Fruit fly (Drosophila melanogaster) whole organism, adult: Measurements from ENCODE around the gene CG6724.

Experiments used
- CG11617 ChIP-seq: fragments of 200-800 bp; sonication (Bioruptor generic); optimal IDR thresholded peaks from 2 replicates; lab custom pipeline; 2017; ENCODE audit warnings: mild to moderate bottlenecking, missing biosample characterization, missing genetic modification reagents, missing genetic modification characterization
- CG12768 ChIP-seq: fragments of 200-800 bp; sonication (Bioruptor generic); optimal IDR thresholded peaks from 2 replicates; lab custom pipeline; 2017; ENCODE audit warnings: missing biosample characterization, missing genetic modification characterization, mild to moderate bottlenecking, moderate library complexity, missing genetic modification reagents
- CG14711 ChIP-seq: fragments of 200-800 bp; sonication (Bioruptor generic); optimal IDR thresholded peaks from 2 replicates; lab custom pipeline; 2018; ENCODE audit warnings: missing biosample characterization, mild to moderate bottlenecking, missing genetic modification characterization, moderate library complexity
- CG1620 ChIP-seq: fragments of 200-800 bp; sonication (Bioruptor generic); optimal IDR thresholded peaks from 2 replicates; lab custom pipeline; 2016; ENCODE audit warnings: missing biosample characterization, missing genetic modification characterization
- CG33017 ChIP-seq: fragments of 200-800 bp; sonication (Bioruptor generic); optimal IDR thresholded peaks from 2 replicates; lab custom pipeline; 2018; ENCODE audit warnings: missing biosample characterization, mild to moderate bottlenecking, missing genetic modification characterization, moderate library complexity
- CG5204 ChIP-seq: fragments of 200-800 bp; sonication (Bioruptor generic); optimal IDR thresholded peaks from 2 replicates; lab custom pipeline; 2016; ENCODE audit warnings: missing biosample characterization, missing genetic modification characterization
- CG7045 ChIP-seq: fragments of 200-800 bp; sonication (Bioruptor generic); optimal IDR thresholded peaks from 2 replicates; lab custom pipeline; 2017; ENCODE audit warnings: missing biosample characterization, mild to moderate bottlenecking, missing genetic modification characterization
- CG7101 ChIP-seq: fragments of 200-800 bp; sonication (Bioruptor generic); optimal IDR thresholded peaks from 2 replicates; lab custom pipeline; 2018; ENCODE audit warnings: missing biosample characterization, mild to moderate bottlenecking, missing genetic modification characterization, moderate library complexity
- Clk ChIP-seq: fragments of 200-800 bp; sonication (Bioruptor generic); optimal IDR thresholded peaks from 2 replicates; lab custom pipeline; 2017; ENCODE audit warnings: missing biosample characterization, missing genetic modification characterization
- Crg-1 ChIP-seq: fragments of 200-800 bp; sonication (Bioruptor generic); optimal IDR thresholded peaks from 2 replicates; lab custom pipeline; 2016; ENCODE audit warnings: missing biosample characterization, missing genetic modification characterization
- Hr96 ChIP-seq: fragments of 200-800 bp; sonication (Bioruptor generic); optimal IDR thresholded peaks from 2 replicates; lab custom pipeline; 2016; ENCODE audit warnings: missing biosample characterization, missing genetic modification characterization
- Mnt ChIP-seq: fragments of 200-800 bp; sonication (Bioruptor generic); optimal IDR thresholded peaks from 2 replicates; lab custom pipeline; 2016; ENCODE audit warnings: missing biosample characterization, mild to moderate bottlenecking, missing genetic modification characterization
- bab1 ChIP-seq: fragments of 200-800 bp; sonication (Bioruptor generic); optimal IDR thresholded peaks from 3 replicates; lab custom pipeline; 2019; ENCODE audit warnings: missing biosample characterization, mild to moderate bottlenecking, missing genetic modification characterization, moderate library complexity
- cic ChIP-seq: fragments of 200-800 bp; sonication (Bioruptor generic); optimal IDR thresholded peaks from 2 replicates; lab custom pipeline; 2017; ENCODE audit warnings: missing biosample characterization, mild to moderate bottlenecking, missing genetic modification characterization, moderate library complexity
- cnc ChIP-seq, 2 experiments: fragments of >200 bp; optimal IDR thresholded peaks; 2 replicates each; lab custom pipeline; 2017
- kay ChIP-seq: fragments of 200-800 bp; sonication (Bioruptor generic); peaks from one replicate; lab custom pipeline; 2016; ENCODE audit warnings: missing biosample characterization, missing genetic modification characterization, borderline replicate concordance
- ovo ChIP-seq: fragments of 200-800 bp; sonication (Bioruptor generic); optimal IDR thresholded peaks from 2 replicates; lab custom pipeline; 2016; ENCODE audit warnings: missing biosample characterization, missing genetic modification characterization
- pad ChIP-seq: fragments of 200-800 bp; sonication (Bioruptor generic); optimal IDR thresholded peaks from 3 replicates; lab custom pipeline; 2017; ENCODE audit warnings: missing biosample characterization, missing genetic modification characterization, mild to moderate bottlenecking, moderate library complexity, missing genetic modification reagents
- tj ChIP-seq: fragments of 200-800 bp; sonication (Bioruptor generic); optimal IDR thresholded peaks from 3 replicates; lab custom pipeline; 2017; ENCODE audit warnings: missing biosample characterization, mild to moderate bottlenecking, missing genetic modification characterization, moderate library complexity
- toe ChIP-seq: fragments of 200-800 bp; sonication (Bioruptor generic); optimal IDR thresholded peaks from 2 replicates; lab custom pipeline; 2016; ENCODE audit warnings: missing biosample characterization, missing genetic modification characterization

The CG6724 gene

dm6 chr2L:10732343-10732808 lies 37.4 kb downstream of the CG6724 start, which contains the start of the genes EMC3 and Dpy-30L1:
EMC3 (minus strand) TSS chr2L:10732423.
Dpy-30L1 (plus strand) TSS chr2L:10732653.
- peak; percentile 20 for TF ChIP-seq CG12768 (GFP tag; lab: Kevin White, UChicago)
- peak; percentile 70 for TF ChIP-seq toe
- TF ChIP-seq Mnt (GFP tag; lab: Kevin White, UChicago), result peak; percentile 22
- TF ChIP-seq CG7101 (tag; lab: Kevin White, UChicago), result peak; percentile 41
- TF ChIP-seq CG14711 (tag; lab: Kevin White, UChicago), result peak; percentile 96
- no peak for TF ChIP-seq tj (GFP tag; lab: Kevin White, UChicago)
- TF ChIP-seq CG1620, result peak; percentile 46
- no peak for TF ChIP-seq ovo (GFP tag; lab: Kevin White, UChicago)
- TF ChIP-seq CG5204 (GFP tag; lab: Kevin White, UChicago), result peak; percentile 58
- peak; percentile 2 for TF ChIP-seq CG7045 (GFP tag; lab: Kevin White, UChicago)
- peak; percentile 53 for TF ChIP-seq Hr96 (GFP tag; lab: Kevin White, UChicago)
- peak; percentile 43 for TF ChIP-seq Crg-1 (GFP tag; lab: Kevin White, UChicago)
- no peak for TF ChIP-seq kay (GFP tag; lab: Kevin White, UChicago)
- no peak for TF ChIP-seq cic
- TF ChIP-seq CG11617 (GFP tag; lab: Kevin White, UChicago), result peak; percentile 54
- TF ChIP-seq Clk (GFP tag; lab: Kevin White, UChicago), result no peak
- TF ChIP-seq CG33017 (tag; lab: Kevin White, UChicago), result no peak
- TF ChIP-seq bab1 (GFP tag; lab: Kevin White, UChicago), result peak; percentile 79
- TF ChIP-seq cnc (optimal IDR thresholded peaks at IDR 0.05; lab: Kevin White, UChicago), result no peak
- peak; percentile 12 for TF ChIP-seq pad

DNA sequence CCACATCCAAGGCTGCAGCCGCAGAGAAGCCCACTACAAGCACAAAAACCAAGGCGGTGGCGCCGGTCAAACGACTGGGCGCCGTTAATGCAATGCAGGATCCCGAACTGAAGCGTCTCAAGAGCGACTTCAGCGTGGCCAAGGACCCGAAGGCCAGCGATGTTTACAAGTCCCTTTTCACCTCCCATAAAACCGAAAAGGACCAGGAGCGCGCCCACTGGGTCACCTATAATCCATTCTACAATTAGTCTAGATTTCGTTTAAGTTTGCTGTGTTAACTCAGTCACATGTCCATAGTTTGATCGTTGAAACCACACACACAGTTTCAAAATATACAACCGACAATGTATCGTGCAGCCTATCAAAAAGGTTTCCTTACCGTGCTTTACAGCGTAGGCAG lies 39.8 kb downstream of the CG6724 start, which contains the start of gene CG17118:
Gene CG17118 (plus strand): TSS at position 301 of the 400 bp plus-strand sequence.
- no peak for TF ChIP-seq Clk (GFP tag; lab: Kevin White, UChicago)
- TF ChIP-seq CG14711 (tag; lab: Kevin White, UChicago), result no peak
- TF ChIP-seq Crg-1 (GFP tag; lab: Kevin White, UChicago), result no peak

- TF ChIP-seq CG11617 (GFP tag; lab: Kevin White, UChicago) (no peak), pad (no peak), CG14711 (tag; lab: Kevin White, UChicago) (no peak), Hr96 (GFP tag; lab: Kevin White, UChicago) (no peak), CG7045 (GFP tag; lab: Kevin White, UChicago) (no peak), tj (GFP tag; lab: Kevin White, UChicago) (no peak), Clk (GFP tag; lab: Kevin White, UChicago) (no peak), bab1 (GFP tag; lab: Kevin White, UChicago) (peak; percentile 22), CG12768 (GFP tag; lab: Kevin White, UChicago) (no peak)
Measured at dm6 chr2L:10728751-10729150, 41.0 kb downstream of the CG6724 start, which contains the start of gene CG6443. CG6443 (plus strand) TSS chr2L:10728978.

- no peak for TF ChIP-seq cnc (optimal IDR thresholded peaks at IDR 0.05; lab: Kevin White, UChicago)
- no peak for TF ChIP-seq pad
- TF ChIP-seq CG1620, result no peak
- no peak for TF ChIP-seq CG7045 (GFP tag; lab: Kevin White, UChicago)
- TF ChIP-seq CG11617 (GFP tag; lab: Kevin White, UChicago), result no peak
- TF ChIP-seq CG14711 (tag; lab: Kevin White, UChicago), result no peak
- no peak for TF ChIP-seq tj (GFP tag; lab: Kevin White, UChicago)
- TF ChIP-seq CG7101 (tag; lab: Kevin White, UChicago), result no peak
- TF ChIP-seq Mnt (GFP tag; lab: Kevin White, UChicago), result no peak
- no peak for TF ChIP-seq kay (GFP tag; lab: Kevin White, UChicago)
- no peak for TF ChIP-seq CG33017 (tag; lab: Kevin White, UChicago)
- no peak for TF ChIP-seq Crg-1 (GFP tag; lab: Kevin White, UChicago)
- no peak for TF ChIP-seq CG12768 (GFP tag; lab: Kevin White, UChicago)
Measured at dm6 chr2L:10723903-10724302, 45.8 kb downstream of the CG6724 start, which contains the start of gene CG6431. CG6431 (plus strand) TSS chr2L:10724203.

dm6 chr2L:10721535-10721934 lies 48.2 kb downstream of the CG6724 start:
- TF ChIP-seq Mnt (GFP tag; lab: Kevin White, UChicago) (no peak), cnc (optimal IDR thresholded peaks at IDR 0.05; lab: Kevin White, UChicago) (no peak), Hr96 (GFP tag; lab: Kevin White, UChicago) (no peak), Crg-1 (GFP tag; lab: Kevin White, UChicago) (no peak), Clk (GFP tag; lab: Kevin White, UChicago) (no peak), CG5204 (GFP tag; lab: Kevin White, UChicago) (no peak), ovo (GFP tag; lab: Kevin White, UChicago) (no peak), toe (no peak), cic (no peak), CG14711 (tag; lab: Kevin White, UChicago) (no peak), tj (GFP tag; lab: Kevin White, UChicago) (no peak), kay (GFP tag; lab: Kevin White, UChicago) (no peak), CG7101 (tag; lab: Kevin White, UChicago) (no peak), CG1620 (no peak), bab1 (GFP tag; lab: Kevin White, UChicago) (no peak), CG33017 (tag; lab: Kevin White, UChicago) (no peak), CG12768 (GFP tag; lab: Kevin White, UChicago) (no peak)
